Fruit fly (Drosophila melanogaster): ENCODE results near the gene CG31921.

- TF ChIP-seq tj (GFP tag; optimal IDR thresholded peaks at IDR 0.05) (no peak), CG5204 (GFP tag; optimal IDR thresholded peaks at IDR 0.05) (no peak), Crg-1 (GFP tag; optimal IDR thresholded peaks at IDR 0.05) (no peak), ovo (GFP tag; optimal IDR thresholded peaks at IDR 0.05) (no peak), CG11617 (GFP tag; optimal IDR thresholded peaks at IDR 0.05) (no peak), bab1 (GFP tag; optimal IDR thresholded peaks at IDR 0.05) (no peak)
Measured at dm6 chr2L:307129-307528, 25.0 kb downstream of the CG31921 start.
